Fruit fly (Drosophila melanogaster) whole organism, prepupa: ENCODE results near the gene CG14219.

Experiments
- CG11294 ChIP-seq: fragments of 200-800 bp; sonication (Bioruptor generic); IDR thresholded peaks from 2 replicates; pipeline ENCODE4 v1.3.6; 2022; ENCODE audit warnings: missing biosample characterization, missing genetic modification characterization
- CG11762 ChIP-seq: fragments of 200-800 bp; sonication (Bioruptor generic); optimal IDR thresholded peaks from 3 replicates; lab custom pipeline; 2016; ENCODE audit warnings: missing biosample characterization, missing genetic modification characterization; ENCODE audit not compliant: insufficient read depth
- CG15336 ChIP-seq: fragments of 200-800 bp; sonication (Bioruptor generic); IDR thresholded peaks from 2 replicates; pipeline ENCODE4 v1.3.6; 2022; ENCODE audit warnings: missing biosample characterization, missing genetic modification characterization
- CG16779 ChIP-seq: fragments of 200-800 bp; sonication (Bioruptor generic); optimal IDR thresholded peaks from 3 replicates; lab custom pipeline; 2017; ENCODE audit warnings: missing biosample characterization, mild to moderate bottlenecking, missing genetic modification characterization
- CG32006 ChIP-seq: fragments of 200-800 bp; sonication (Bioruptor generic); optimal IDR thresholded peaks from 3 replicates; lab custom pipeline; 2017; ENCODE audit warnings: missing biosample characterization, mild to moderate bottlenecking, missing genetic modification characterization
- CG34406 ChIP-seq: fragments of 200-800 bp; sonication (Bioruptor generic); optimal IDR thresholded peaks from 3 replicates; lab custom pipeline; 2016; ENCODE audit warnings: missing biosample characterization, missing genetic modification characterization
- CG3919 ChIP-seq: fragments of 200-800 bp; sonication (Bioruptor generic); optimal IDR thresholded peaks from 3 replicates; lab custom pipeline; 2016; ENCODE audit warnings: missing biosample characterization, missing genetic modification characterization
- CG6163 ChIP-seq: fragments of 200-800 bp; sonication (Bioruptor generic); IDR thresholded peaks from 3 replicates; pipeline ENCODE4 v1.3.6; 2022; ENCODE audit warnings: missing biosample characterization, missing genetic modification characterization
- CG6276 ChIP-seq: fragments of 200-800 bp; sonication (Bioruptor generic); optimal IDR thresholded peaks from 2 replicates; lab custom pipeline; 2017; ENCODE audit warnings: missing biosample characterization, mild to moderate bottlenecking, missing genetic modification characterization
- CG6792 ChIP-seq: fragments of 200-800 bp; sonication (Bioruptor generic); optimal IDR thresholded peaks from 3 replicates; lab custom pipeline; 2016; ENCODE audit warnings: missing biosample characterization, missing genetic modification characterization
- CG6854 ChIP-seq: fragments of 200-800 bp; sonication (Bioruptor generic); optimal IDR thresholded peaks from 2 replicates; lab custom pipeline; 2017; ENCODE audit warnings: missing biosample characterization, mild to moderate bottlenecking, missing genetic modification characterization
- CG7368 ChIP-seq: fragments of 200-800 bp; sonication (Bioruptor generic); optimal IDR thresholded peaks from 3 replicates; lab custom pipeline; 2016; ENCODE audit warnings: missing biosample characterization, missing genetic modification characterization
- CG8319 ChIP-seq: fragments of 200-800 bp; sonication (Bioruptor generic); optimal IDR thresholded peaks from 3 replicates; lab custom pipeline; 2016; ENCODE audit warnings: missing biosample characterization, missing genetic modification characterization
- CG9139 ChIP-seq: fragments of 200-800 bp; sonication (Bioruptor generic); optimal IDR thresholded peaks from 3 replicates; lab custom pipeline; 2017; ENCODE audit warnings: missing biosample characterization, mild to moderate bottlenecking, missing genetic modification characterization
- Eip75B ChIP-seq: fragments of 200-800 bp; sonication (Bioruptor generic); optimal IDR thresholded peaks from 3 replicates; lab custom pipeline; 2016; ENCODE audit warnings: missing biosample characterization, missing genetic modification characterization
- Eip78C ChIP-seq: fragments of 200-800 bp; sonication (Bioruptor generic); peaks from one replicate; lab custom pipeline; 2016; ENCODE audit warnings: missing biosample characterization, missing genetic modification characterization
- Ets21C ChIP-seq: fragments of 200-800 bp; sonication (Bioruptor generic); optimal IDR thresholded peaks from 3 replicates; lab custom pipeline; 2016; ENCODE audit warnings: missing biosample characterization, missing genetic modification characterization
- Ets96B ChIP-seq: fragments of 200-800 bp; optimal IDR thresholded peaks from 2 replicates; lab custom pipeline; 2019; ENCODE audit warnings: missing biosample characterization, mild to moderate bottlenecking, missing genetic modification characterization, moderate library complexity
- Gug ChIP-seq: fragments of 200-800 bp; sonication (Bioruptor generic); IDR thresholded peaks from 2 replicates; pipeline ENCODE4 v1.3.6; 2022; ENCODE audit warnings: missing biosample characterization, missing genetic modification characterization
- Hr39 ChIP-seq: fragments of 200-800 bp; sonication (Bioruptor generic); optimal IDR thresholded peaks from 2 replicates; lab custom pipeline; 2016; ENCODE audit warnings: missing biosample characterization, missing genetic modification characterization
- Hr4 ChIP-seq: fragments of 200-800 bp; sonication (Bioruptor generic); optimal IDR thresholded peaks from 3 replicates; lab custom pipeline; 2016; ENCODE audit warnings: missing biosample characterization, missing genetic modification characterization
- Lpt ChIP-seq: fragments of 200-800 bp; sonication (Bioruptor generic); optimal IDR thresholded peaks from 3 replicates; lab custom pipeline; 2016; ENCODE audit warnings: missing biosample characterization, missing genetic modification characterization
- OdsH ChIP-seq: fragments of 200-800 bp; sonication (Bioruptor generic); optimal IDR thresholded peaks from 3 replicates; lab custom pipeline; 2016; ENCODE audit warnings: missing biosample characterization, missing genetic modification characterization
- Smox ChIP-seq: fragments of 200-800 bp; sonication (Bioruptor generic); optimal IDR thresholded peaks from 3 replicates; lab custom pipeline; 2016; ENCODE audit warnings: missing biosample characterization, missing genetic modification characterization
- Sox102F ChIP-seq: fragments of 200-800 bp; sonication (Bioruptor generic); optimal IDR thresholded peaks from 2 replicates; lab custom pipeline; 2016; ENCODE audit warnings: missing biosample characterization, mild to moderate bottlenecking, missing genetic modification characterization
- Sox15 ChIP-seq: fragments of 200-800 bp; sonication (Bioruptor generic); optimal IDR thresholded peaks from 3 replicates; lab custom pipeline; 2016; ENCODE audit warnings: missing biosample characterization, missing genetic modification characterization
- achi ChIP-seq: fragments of 200-800 bp; sonication (Bioruptor generic); optimal IDR thresholded peaks from 3 replicates; lab custom pipeline; 2016; ENCODE audit warnings: missing biosample characterization, missing genetic modification characterization
- cyc ChIP-seq: fragments of 200-800 bp; sonication (Bioruptor generic); optimal IDR thresholded peaks from 3 replicates; lab custom pipeline; 2016; ENCODE audit warnings: missing biosample characterization, missing genetic modification characterization
- dsx ChIP-seq: fragments of 200-800 bp; optimal IDR thresholded peaks from 3 replicates; lab custom pipeline; 2019; ENCODE audit warnings: missing biosample characterization, mild to moderate bottlenecking, missing genetic modification characterization, moderate library complexity; ENCODE audit not compliant: poor library complexity, severe bottlenecking
- esn ChIP-seq: fragments of 200-800 bp; sonication (Bioruptor generic); optimal IDR thresholded peaks from 2 replicates; lab custom pipeline; 2016; ENCODE audit warnings: missing biosample characterization, mild to moderate bottlenecking, missing genetic modification characterization, moderate library complexity
- fd85E ChIP-seq: fragments of 200-800 bp; sonication (Bioruptor generic); optimal IDR thresholded peaks from 3 replicates; lab custom pipeline; 2016; ENCODE audit warnings: missing biosample characterization, missing genetic modification characterization
- lz ChIP-seq: fragments of 200-800 bp; sonication (Bioruptor generic); optimal IDR thresholded peaks from 3 replicates; lab custom pipeline; 2016; ENCODE audit warnings: missing biosample characterization, missing genetic modification characterization
- net ChIP-seq: fragments of 200-800 bp; sonication (Bioruptor generic); optimal IDR thresholded peaks from 3 replicates; lab custom pipeline; 2016; ENCODE audit warnings: missing biosample characterization, missing genetic modification characterization
- salr ChIP-seq, 2 experiments: fragments of 200-800 bp; sonication (Bioruptor generic); optimal IDR thresholded peaks; 3 replicates each; lab custom pipeline; 2016 to 2018; ENCODE audit warnings: missing biosample characterization in 2 of 2, missing genetic modification characterization in 2 of 2, mild to moderate bottlenecking in 1 of 2
- ss ChIP-seq, 2 experiments: fragments of 200-800 bp; sonication (Bioruptor generic); optimal IDR thresholded peaks; 2 replicates in 1 of 2; 3 replicates in 1 of 2; lab custom pipeline; 2017 to 2018; ENCODE audit warnings: mild to moderate bottlenecking in 2 of 2, missing biosample characterization in 2 of 2, missing genetic modification characterization in 2 of 2, moderate library complexity in 1 of 2
- topi ChIP-seq: fragments of 200-800 bp; sonication (Bioruptor generic); optimal IDR thresholded peaks from 3 replicates; lab custom pipeline; 2016; ENCODE audit warnings: missing biosample characterization, missing genetic modification characterization
- vri ChIP-seq: fragments of 200-800 bp; sonication (Bioruptor generic); optimal IDR thresholded peaks from 3 replicates; lab custom pipeline; 2016; ENCODE audit warnings: missing biosample characterization, mild to moderate bottlenecking, missing genetic modification characterization

The CG14219 gene

dm6 chrX:19597684-19598363 lies 7.9 kb upstream of the CG14219 start, which contains the start of gene RpS10b (continued):
- peak; percentile 88 for TF ChIP-seq Sox102F (GFP tag; lab: Kevin White, UChicago)
- peak; percentile 80 for TF ChIP-seq CG11762 (GFP tag; lab: Kevin White, UChicago)
- TF ChIP-seq CG16779 (tag; lab: Kevin White, UChicago): peak; percentile 86
- peak; percentile 17 for TF ChIP-seq Ets96B (tag; lab: Kevin White, UChicago)
- peak; percentile 22 for TF ChIP-seq Hr4 (GFP tag; lab: Kevin White, UChicago)
- TF ChIP-seq lz (GFP tag; lab: Kevin White, UChicago): peak; percentile 84
- TF ChIP-seq Sox15 (GFP tag; lab: Kevin White, UChicago): peak; percentile 54
- TF ChIP-seq CG6276 (GFP tag; lab: Kevin White, UChicago): peak; percentile 39
- peak; percentile 98 for TF ChIP-seq CG6854 (GFP tag; lab: Kevin White, UChicago)
- peak; percentile 84 for TF ChIP-seq cyc
- no peak for TF ChIP-seq CG11294
- peak; percentile 75 for TF ChIP-seq Eip75B (GFP tag; lab: Kevin White, UChicago)
- peak; percentile 85 for TF ChIP-seq achi (GFP tag; lab: Kevin White, UChicago)
- peak; percentile 62 for TF ChIP-seq fd85E (GFP tag; lab: Kevin White, UChicago)
- peak; percentile 86 for TF ChIP-seq CG7368 (GFP tag; lab: Kevin White, UChicago)
- TF ChIP-seq Gug (GFP tag; lab: Robert Waterston, UW): no peak
- peak; percentile 86 to 95 for TF ChIP-seq ss (GFP tag; optimal IDR thresholded peaks at IDR 0.05; lab: Kevin White, UChicago)
- TF ChIP-seq OdsH: peak; percentile 76
- peak; percentile 84 for TF ChIP-seq vri (GFP tag; lab: Kevin White, UChicago)
- peak; percentile 77 for TF ChIP-seq Hr39 (GFP tag; lab: Kevin White, UChicago)
- peak; percentile 74 for TF ChIP-seq CG8319 (GFP tag; lab: Kevin White, UChicago)
- peak; percentile 89 for TF ChIP-seq net (GFP tag; lab: Kevin White, UChicago)
- TF ChIP-seq topi: peak; percentile 89
- TF ChIP-seq CG15336 (GFP tag; lab: Robert Waterston, UW): peak; percentile 45
- peak; percentile 90 for TF ChIP-seq esn (GFP tag; lab: Kevin White, UChicago)
- peak; percentile 51 for TF ChIP-seq Lpt (GFP tag; lab: Kevin White, UChicago)
- peak; percentile 52 for TF ChIP-seq CG32006 (GFP tag; lab: Kevin White, UChicago)
- peak; percentile 50 for TF ChIP-seq Ets21C (GFP tag; lab: Kevin White, UChicago)
- TF ChIP-seq CG3919: peak; percentile 90
- TF ChIP-seq Smox (GFP tag; lab: Kevin White, UChicago): peak; percentile 72

- TF ChIP-seq topi (no peak), Ets96B (tag; lab: Kevin White, UChicago) (no peak), CG34406 (GFP tag; lab: Kevin White, UChicago) (no peak), CG6163 (GFP tag; lab: Robert Waterston, UW) (no peak), dsx (GFP tag; lab: Kevin White, UChicago) (no peak), CG9139 (no peak), ss (GFP tag; optimal IDR thresholded peaks at IDR 0.05; lab: Kevin White, UChicago) (no peak), salr (GFP tag; optimal IDR thresholded peaks at IDR 0.05; lab: Kevin White, UChicago) (no peak), net (GFP tag; lab: Kevin White, UChicago) (no peak), CG11294 (no peak), Hr4 (GFP tag; lab: Kevin White, UChicago) (no peak), Sox15 (GFP tag; lab: Kevin White, UChicago) (no peak), Eip78C (GFP tag; lab: Kevin White, UChicago) (no peak), CG16779 (tag; lab: Kevin White, UChicago) (no peak), achi (GFP tag; lab: Kevin White, UChicago) (no peak), CG6792 (GFP tag; lab: Kevin White, UChicago) (no peak), lz (GFP tag; lab: Kevin White, UChicago) (no peak), Ets21C (GFP tag; lab: Kevin White, UChicago) (no peak)
Observed at dm6 chrX:19595862-19596261, 5.9 kb upstream of the CG14219 start.
